Fruit fly (Drosophila melanogaster) whole organism, wandering third instar larva: ENCODE data around the gene RFeSP.

Source experiments
- Hr78 ChIP-seq: fragments of >200 bp; optimal IDR thresholded peaks from 2 replicates; lab custom pipeline; 2017; ENCODE audit warnings: missing biosample characterization, missing genetic modification characterization
- foxo ChIP-seq, 2 experiments: fragments of 200-800 bp; sonication (Bioruptor generic); optimal IDR thresholded peaks; 2 replicates in 1 of 2; 3 replicates in 1 of 2; lab custom pipeline; 2016 to 2017; ENCODE audit warnings: missing biosample characterization in 2 of 2, missing genetic modification characterization in 2 of 2
- fru ChIP-seq: fragments of 200-800 bp; sonication (Bioruptor generic); optimal IDR thresholded peaks from 3 replicates; lab custom pipeline; 2016; ENCODE audit warnings: missing biosample characterization, mild to moderate bottlenecking, missing genetic modification characterization
- h ChIP-seq: fragments of 200-800 bp; sonication (Bioruptor generic); optimal IDR thresholded peaks from 3 replicates; lab custom pipeline; 2016; ENCODE audit warnings: missing biosample characterization, mild to moderate bottlenecking, missing genetic modification characterization
- lola ChIP-seq: fragments of >200 bp; optimal IDR thresholded peaks from 2 replicates; lab custom pipeline; 2017; ENCODE audit warnings: missing biosample characterization, missing genetic modification characterization
- rgr ChIP-seq: fragments of 200-800 bp; sonication (Bioruptor generic); optimal IDR thresholded peaks from 3 replicates; lab custom pipeline; 2016; ENCODE audit warnings: missing biosample characterization, mild to moderate bottlenecking, missing genetic modification characterization
- sage ChIP-seq: fragments of 200-800 bp; sonication (Bioruptor generic); optimal IDR thresholded peaks from 2 replicates; lab custom pipeline; 2016; ENCODE audit warnings: missing biosample characterization, mild to moderate bottlenecking, missing genetic modification characterization
- woc ChIP-seq: sonication (Bioruptor generic); optimal IDR thresholded peaks from 2 replicates; lab custom pipeline; 2016; ENCODE audit warnings: missing biosample characterization, mild to moderate bottlenecking, missing genetic modification characterization

- TF ChIP-seq h (GFP tag; lab: Kevin White, UChicago) (peak; percentile 51), foxo (GFP tag; optimal IDR thresholded peaks at IDR 0.05; lab: Kevin White, UChicago) (peak in 1 of 2 experiments; percentile 36), sage (GFP tag; lab: Kevin White, UChicago) (no peak), woc (GFP tag; lab: Kevin White, UChicago) (no peak), Hr78 (GFP tag; lab: Kevin White, UChicago) (no peak), fru (peak; percentile 25), lola (GFP tag; lab: Kevin White, UChicago) (no peak), rgr (GFP tag; lab: Kevin White, UChicago) (peak; percentile 39)
These were observed 37.1 kb upstream of the RFeSP start, which contains the start of gene chinmo for dm6 chr2L:1651053-1651452.
